Fruit fly (Drosophila melanogaster): ENCODE measurements around the gene CG7362.

dm6 chr3R:14716188-14717075, 37.8 kb downstream of the CG7362 start:
- no peak for TF ChIP-seq rgr (GFP tag; optimal IDR thresholded peaks at IDR 0.05)
- no peak for TF ChIP-seq Vsx2 (GFP tag; optimal IDR thresholded peaks at IDR 0.05; ENCODE audit: partially characterized antibody)
- TF ChIP-seq jim (GFP tag; optimal IDR thresholded peaks at IDR 0.05), result peak; percentile 21
- TF ChIP-seq Rel (GFP tag; optimal IDR thresholded peaks at IDR 0.05), result peak; percentile 5
- TF ChIP-seq Rel (tag; optimal IDR thresholded peaks at IDR 0.05), result no peak
- TF ChIP-seq CG9705 (GFP tag; optimal IDR thresholded peaks at IDR 0.05), result no peak
- TF ChIP-seq sage (GFP tag; optimal IDR thresholded peaks at IDR 0.05), result no peak
- peak; percentile 39 for TF ChIP-seq h (GFP tag; optimal IDR thresholded peaks at IDR 0.05)
- no peak for TF ChIP-seq usp (GFP tag; optimal IDR thresholded peaks at IDR 0.05)
- TF ChIP-seq dmrt93B (GFP tag; optimal IDR thresholded peaks at IDR 0.05), result no peak
- peak in 1 of 2 experiments; percentile 31 for TF ChIP-seq foxo (GFP tag; optimal IDR thresholded peaks at IDR 0.05)
- no peak for TF ChIP-seq CG32264 (GFP tag; optimal IDR thresholded peaks at IDR 0.05)
- TF ChIP-seq N (GFP tag; optimal IDR thresholded peaks at IDR 0.05), result no peak

Data from whole organism, wandering third instar larva.